Fruit fly (Drosophila melanogaster) whole organism, prepupa: ENCODE results near the gene PGRP-LA.

Experiments used
- Blimp-1 ChIP-seq: fragments of 200-800 bp; sonication (Bioruptor generic); optimal IDR thresholded peaks from 3 replicates; lab custom pipeline; 2017; ENCODE audit warnings: missing biosample characterization, missing genetic modification characterization, mild to moderate bottlenecking, moderate library complexity, missing genetic modification reagents
- CG10631 ChIP-seq: fragments of 200-800 bp; sonication (Bioruptor generic); optimal IDR thresholded peaks from 2 replicates; lab custom pipeline; 2016; ENCODE audit warnings: missing biosample characterization, missing genetic modification characterization
- CG10669 ChIP-seq: fragments of 200-800 bp; sonication (Bioruptor generic); optimal IDR thresholded peaks from 3 replicates; lab custom pipeline; 2018; ENCODE audit warnings: missing biosample characterization, mild to moderate bottlenecking, missing genetic modification characterization, moderate library complexity
- CG11294 ChIP-seq: fragments of 200-800 bp; sonication (Bioruptor generic); IDR thresholded peaks from 2 replicates; pipeline ENCODE4 v1.3.6; 2022; ENCODE audit warnings: missing biosample characterization, missing genetic modification characterization
- CG11762 ChIP-seq: fragments of 200-800 bp; sonication (Bioruptor generic); optimal IDR thresholded peaks from 3 replicates; lab custom pipeline; 2016; ENCODE audit warnings: missing biosample characterization, missing genetic modification characterization; ENCODE audit not compliant: insufficient read depth
- CG15336 ChIP-seq: fragments of 200-800 bp; sonication (Bioruptor generic); IDR thresholded peaks from 2 replicates; pipeline ENCODE4 v1.3.6; 2022; ENCODE audit warnings: missing biosample characterization, missing genetic modification characterization
- CG1621 ChIP-seq: fragments of 200-800 bp; sonication (Bioruptor generic); optimal IDR thresholded peaks from 3 replicates; lab custom pipeline; 2018; ENCODE audit warnings: missing biosample characterization, mild to moderate bottlenecking, missing genetic modification characterization
- CG3032 ChIP-seq: fragments of 200-800 bp; optimal IDR thresholded peaks from 2 replicates; lab custom pipeline; 2019; ENCODE audit warnings: missing biosample characterization, mild to moderate bottlenecking, missing genetic modification characterization, moderate library complexity
- CG31627 ChIP-seq: fragments of 200-800 bp; sonication (Bioruptor generic); optimal IDR thresholded peaks from 3 replicates; lab custom pipeline; 2016; ENCODE audit warnings: missing biosample characterization, missing genetic modification characterization
- CG32006 ChIP-seq: fragments of 200-800 bp; sonication (Bioruptor generic); optimal IDR thresholded peaks from 3 replicates; lab custom pipeline; 2017; ENCODE audit warnings: missing biosample characterization, mild to moderate bottlenecking, missing genetic modification characterization
- CG34406 ChIP-seq: fragments of 200-800 bp; sonication (Bioruptor generic); optimal IDR thresholded peaks from 3 replicates; lab custom pipeline; 2016; ENCODE audit warnings: missing biosample characterization, missing genetic modification characterization
- CG4318 ChIP-seq: fragments of 200-800 bp; sonication (Bioruptor generic); optimal IDR thresholded peaks from 3 replicates; lab custom pipeline; 2017; ENCODE audit warnings: missing biosample characterization, mild to moderate bottlenecking, missing genetic modification characterization
- CG6792 ChIP-seq: fragments of 200-800 bp; sonication (Bioruptor generic); optimal IDR thresholded peaks from 3 replicates; lab custom pipeline; 2016; ENCODE audit warnings: missing biosample characterization, missing genetic modification characterization
- CG6854 ChIP-seq: fragments of 200-800 bp; sonication (Bioruptor generic); optimal IDR thresholded peaks from 2 replicates; lab custom pipeline; 2017; ENCODE audit warnings: missing biosample characterization, mild to moderate bottlenecking, missing genetic modification characterization
- CG8119 ChIP-seq: fragments of 200-800 bp; sonication (Bioruptor generic); IDR thresholded peaks from 3 replicates; pipeline ENCODE4 v1.3.6; 2022; ENCODE audit warnings: missing biosample characterization, missing genetic modification characterization
- CG8319 ChIP-seq: fragments of 200-800 bp; sonication (Bioruptor generic); optimal IDR thresholded peaks from 3 replicates; lab custom pipeline; 2016; ENCODE audit warnings: missing biosample characterization, missing genetic modification characterization
- CG8632 ChIP-seq: fragments of 200-800 bp; sonication (Bioruptor generic); optimal IDR thresholded peaks from 3 replicates; lab custom pipeline; 2016; ENCODE audit warnings: missing biosample characterization, missing genetic modification characterization
- CG9139 ChIP-seq: fragments of 200-800 bp; sonication (Bioruptor generic); optimal IDR thresholded peaks from 3 replicates; lab custom pipeline; 2017; ENCODE audit warnings: missing biosample characterization, mild to moderate bottlenecking, missing genetic modification characterization
- Eip75B ChIP-seq: fragments of 200-800 bp; sonication (Bioruptor generic); optimal IDR thresholded peaks from 3 replicates; lab custom pipeline; 2016; ENCODE audit warnings: missing biosample characterization, missing genetic modification characterization
- Eip78C ChIP-seq: fragments of 200-800 bp; sonication (Bioruptor generic); peaks from one replicate; lab custom pipeline; 2016; ENCODE audit warnings: missing biosample characterization, missing genetic modification characterization
- Ets21C ChIP-seq: fragments of 200-800 bp; sonication (Bioruptor generic); optimal IDR thresholded peaks from 3 replicates; lab custom pipeline; 2016; ENCODE audit warnings: missing biosample characterization, missing genetic modification characterization
- Ets96B ChIP-seq: fragments of 200-800 bp; optimal IDR thresholded peaks from 2 replicates; lab custom pipeline; 2019; ENCODE audit warnings: missing biosample characterization, mild to moderate bottlenecking, missing genetic modification characterization, moderate library complexity
- Hr39 ChIP-seq: fragments of 200-800 bp; sonication (Bioruptor generic); optimal IDR thresholded peaks from 2 replicates; lab custom pipeline; 2016; ENCODE audit warnings: missing biosample characterization, missing genetic modification characterization
- Hr4 ChIP-seq: fragments of 200-800 bp; sonication (Bioruptor generic); optimal IDR thresholded peaks from 3 replicates; lab custom pipeline; 2016; ENCODE audit warnings: missing biosample characterization, missing genetic modification characterization
- Lpt ChIP-seq: fragments of 200-800 bp; sonication (Bioruptor generic); optimal IDR thresholded peaks from 3 replicates; lab custom pipeline; 2016; ENCODE audit warnings: missing biosample characterization, missing genetic modification characterization
- OdsH ChIP-seq: fragments of 200-800 bp; sonication (Bioruptor generic); optimal IDR thresholded peaks from 3 replicates; lab custom pipeline; 2016; ENCODE audit warnings: missing biosample characterization, missing genetic modification characterization
- Smox ChIP-seq: fragments of 200-800 bp; sonication (Bioruptor generic); optimal IDR thresholded peaks from 3 replicates; lab custom pipeline; 2016; ENCODE audit warnings: missing biosample characterization, missing genetic modification characterization
- Sox102F ChIP-seq: fragments of 200-800 bp; sonication (Bioruptor generic); optimal IDR thresholded peaks from 2 replicates; lab custom pipeline; 2016; ENCODE audit warnings: missing biosample characterization, mild to moderate bottlenecking, missing genetic modification characterization
- Sox14 ChIP-seq: fragments of 200-800 bp; sonication (Bioruptor generic); optimal IDR thresholded peaks from 3 replicates; lab custom pipeline; 2016; ENCODE audit warnings: missing biosample characterization, missing genetic modification characterization
- Sox15 ChIP-seq: fragments of 200-800 bp; sonication (Bioruptor generic); optimal IDR thresholded peaks from 3 replicates; lab custom pipeline; 2016; ENCODE audit warnings: missing biosample characterization, missing genetic modification characterization
- achi ChIP-seq: fragments of 200-800 bp; sonication (Bioruptor generic); optimal IDR thresholded peaks from 3 replicates; lab custom pipeline; 2016; ENCODE audit warnings: missing biosample characterization, missing genetic modification characterization
- cyc ChIP-seq: fragments of 200-800 bp; sonication (Bioruptor generic); optimal IDR thresholded peaks from 3 replicates; lab custom pipeline; 2016; ENCODE audit warnings: missing biosample characterization, missing genetic modification characterization
- dac ChIP-seq: fragments of 200-800 bp; sonication (Bioruptor generic); optimal IDR thresholded peaks from 2 replicates; lab custom pipeline; 2017; ENCODE audit warnings: missing biosample characterization, mild to moderate bottlenecking, missing genetic modification characterization
- dsx ChIP-seq: fragments of 200-800 bp; optimal IDR thresholded peaks from 3 replicates; lab custom pipeline; 2019; ENCODE audit warnings: missing biosample characterization, mild to moderate bottlenecking, missing genetic modification characterization, moderate library complexity; ENCODE audit not compliant: poor library complexity, severe bottlenecking
- eg ChIP-seq: fragments of 200-800 bp; sonication (Bioruptor generic); IDR thresholded peaks from 3 replicates; pipeline ENCODE4 v1.3.6; 2022; ENCODE audit warnings: missing biosample characterization, missing genetic modification characterization
- esn ChIP-seq: fragments of 200-800 bp; sonication (Bioruptor generic); optimal IDR thresholded peaks from 2 replicates; lab custom pipeline; 2016; ENCODE audit warnings: missing biosample characterization, mild to moderate bottlenecking, missing genetic modification characterization, moderate library complexity
- fd59A ChIP-seq: fragments of 200-800 bp; sonication (Bioruptor generic); optimal IDR thresholded peaks from 2 replicates; lab custom pipeline; 2017; ENCODE audit warnings: missing biosample characterization, mild to moderate bottlenecking, missing genetic modification characterization, missing genetic modification reagents
- fd85E ChIP-seq: fragments of 200-800 bp; sonication (Bioruptor generic); optimal IDR thresholded peaks from 3 replicates; lab custom pipeline; 2016; ENCODE audit warnings: missing biosample characterization, missing genetic modification characterization
- fkh ChIP-seq: fragments of 200-800 bp; sonication (Bioruptor generic); optimal IDR thresholded peaks from 3 replicates; lab custom pipeline; 2017; ENCODE audit warnings: missing biosample characterization, mild to moderate bottlenecking, missing genetic modification characterization, moderate library complexity
- lz ChIP-seq: fragments of 200-800 bp; sonication (Bioruptor generic); optimal IDR thresholded peaks from 3 replicates; lab custom pipeline; 2016; ENCODE audit warnings: missing biosample characterization, missing genetic modification characterization
- net ChIP-seq: fragments of 200-800 bp; sonication (Bioruptor generic); optimal IDR thresholded peaks from 3 replicates; lab custom pipeline; 2016; ENCODE audit warnings: missing biosample characterization, missing genetic modification characterization
- salr ChIP-seq, 2 experiments: fragments of 200-800 bp; sonication (Bioruptor generic); optimal IDR thresholded peaks; 3 replicates each; lab custom pipeline; 2016 to 2018; ENCODE audit warnings: missing biosample characterization in 2 of 2, missing genetic modification characterization in 2 of 2, mild to moderate bottlenecking in 1 of 2
- spab ChIP-seq: fragments of 200-800 bp; sonication (Bioruptor generic); optimal IDR thresholded peaks from 2 replicates; lab custom pipeline; 2017; ENCODE audit warnings: missing biosample characterization, mild to moderate bottlenecking, missing genetic modification characterization, missing genetic modification reagents
- ss ChIP-seq, 2 experiments: fragments of 200-800 bp; sonication (Bioruptor generic); optimal IDR thresholded peaks; 2 replicates in 1 of 2; 3 replicates in 1 of 2; lab custom pipeline; 2017 to 2018; ENCODE audit warnings: mild to moderate bottlenecking in 2 of 2, missing biosample characterization in 2 of 2, missing genetic modification characterization in 2 of 2, moderate library complexity in 1 of 2
- svp ChIP-seq: fragments of 200-800 bp; sonication (Bioruptor generic); peaks from one replicate; lab custom pipeline; 2016; ENCODE audit warnings: missing biosample characterization, missing genetic modification characterization
- topi ChIP-seq: fragments of 200-800 bp; sonication (Bioruptor generic); optimal IDR thresholded peaks from 3 replicates; lab custom pipeline; 2016; ENCODE audit warnings: missing biosample characterization, missing genetic modification characterization
- vri ChIP-seq: fragments of 200-800 bp; sonication (Bioruptor generic); optimal IDR thresholded peaks from 3 replicates; lab custom pipeline; 2016; ENCODE audit warnings: missing biosample characterization, mild to moderate bottlenecking, missing genetic modification characterization

The PGRP-LA gene

dm6 chr3L:9372278-9372975, 38.3 kb downstream of the PGRP-LA start, which contains the start of the genes Hsp67Bc, CG4456 and Hsp22:
Gene Hsp67Bc, minus strand, starts transcription at chr3L:9372497.
Gene CG4456, plus strand, starts transcription at chr3L:9372722.
Gene Hsp22, plus strand, starts transcription at chr3L:9372931.
- TF ChIP-seq esn (GFP tag; lab: Kevin White, UChicago), result no peak
- TF ChIP-seq dac, result no peak
- TF ChIP-seq Eip75B (GFP tag; lab: Kevin White, UChicago), result peak; percentile 13
- TF ChIP-seq CG32006 (GFP tag; lab: Kevin White, UChicago), result no peak
- TF ChIP-seq Hr4 (GFP tag; lab: Kevin White, UChicago), result no peak
- no peak for TF ChIP-seq Ets96B (tag; lab: Kevin White, UChicago)
- no peak for TF ChIP-seq CG3032
- TF ChIP-seq CG1621 (tag; lab: Kevin White, UChicago), result no peak
- no peak for TF ChIP-seq CG34406 (GFP tag; lab: Kevin White, UChicago)
- no peak for TF ChIP-seq CG10669 (GFP tag; lab: Kevin White, UChicago)
- TF ChIP-seq eg (GFP tag; lab: Robert Waterston, UW), result 0 out of 3 replicates have a peak, but pooled peaks have one; percentile 21
- no peak for TF ChIP-seq CG15336 (GFP tag; lab: Robert Waterston, UW)
- no peak for TF ChIP-seq CG9139 (GFP tag; lab: Kevin White, UChicago)
- TF ChIP-seq dsx (GFP tag; lab: Kevin White, UChicago), result peak; percentile 23
- no peak for TF ChIP-seq topi (GFP tag; lab: Kevin White, UChicago)
- TF ChIP-seq Eip78C (GFP tag; lab: Kevin White, UChicago), result peak; percentile 58
- peak; percentile 60 for TF ChIP-seq fkh (GFP tag; lab: Kevin White, UChicago)
- TF ChIP-seq CG4318 (GFP tag; lab: Kevin White, UChicago), result no peak
- TF ChIP-seq achi (GFP tag; lab: Kevin White, UChicago), result no peak
- TF ChIP-seq CG11762, result no peak
- TF ChIP-seq net (GFP tag; lab: Kevin White, UChicago), result no peak
- TF ChIP-seq Blimp-1, result no peak
- TF ChIP-seq CG31627, result no peak
- no peak for TF ChIP-seq cyc (GFP tag; lab: Kevin White, UChicago)
- no peak for TF ChIP-seq spab (GFP tag; lab: Kevin White, UChicago)
- peak; percentile 18 for TF ChIP-seq CG6854 (GFP tag; lab: Kevin White, UChicago)
- no peak for TF ChIP-seq OdsH
- no peak for TF ChIP-seq Sox15
- TF ChIP-seq svp, result peak; percentile 66
- TF ChIP-seq CG10631 (GFP tag; lab: Kevin White, UChicago), result no peak
- TF ChIP-seq fd85E (GFP tag; lab: Kevin White, UChicago), result no peak
- no peak for TF ChIP-seq CG8632 (GFP tag; lab: Kevin White, UChicago)
- TF ChIP-seq Lpt (GFP tag; lab: Kevin White, UChicago), result no peak
- no peak for TF ChIP-seq Smox (GFP tag; lab: Kevin White, UChicago)
- TF ChIP-seq vri (GFP tag; lab: Kevin White, UChicago), result no peak
- peak; percentile 50 to 53 for TF ChIP-seq ss (GFP tag; optimal IDR thresholded peaks at IDR 0.05; lab: Kevin White, UChicago)
- TF ChIP-seq Sox14 (GFP tag; lab: Kevin White, UChicago), result peak; percentile 36
- no peak for TF ChIP-seq Ets21C (GFP tag; lab: Kevin White, UChicago)
- no peak for TF ChIP-seq CG6792

DNA sequence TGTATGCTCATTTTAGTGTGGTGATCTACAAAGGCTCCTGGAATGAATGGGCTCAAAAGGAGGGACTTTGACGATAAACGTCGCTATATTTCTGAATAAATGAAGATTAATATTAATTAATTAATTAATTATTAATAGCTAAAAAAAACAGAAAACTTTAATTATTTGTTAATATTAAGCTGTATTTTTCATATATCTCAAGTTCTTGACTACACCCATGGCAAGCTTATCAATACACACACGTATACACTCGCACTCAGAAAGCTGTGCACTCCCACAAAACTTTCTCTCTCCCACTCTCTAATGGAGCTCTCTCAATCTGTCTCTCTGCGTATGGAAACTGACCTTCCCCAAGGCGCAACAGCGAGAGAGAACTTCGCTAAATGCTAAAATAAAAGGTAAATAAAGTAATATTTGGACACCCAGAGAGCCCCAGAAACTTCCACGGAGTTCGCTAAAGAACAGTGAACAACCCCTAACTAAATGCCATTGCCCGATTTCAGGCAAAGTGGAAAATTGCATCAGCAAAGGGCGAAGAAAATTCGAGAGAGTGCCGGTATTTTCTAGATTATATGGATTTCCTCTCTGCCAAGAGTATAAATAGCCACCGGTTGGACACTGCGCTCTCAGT, 39.4 kb downstream of the PGRP-LA start:
- TF ChIP-seq salr (GFP tag; optimal IDR thresholded peaks at IDR 0.05; lab: Kevin White, UChicago) (peak; percentile 8 to 56), lz (GFP tag; lab: Kevin White, UChicago) (peak; percentile 69), CG11294 (GFP tag; lab: Robert Waterston, UW) (peak; percentile 73), fkh (GFP tag; lab: Kevin White, UChicago) (peak; percentile 20), CG8319 (GFP tag; lab: Kevin White, UChicago) (peak; percentile 46), achi (GFP tag; lab: Kevin White, UChicago) (peak; percentile 83), Hr39 (GFP tag; lab: Kevin White, UChicago) (peak; percentile 36), CG34406 (GFP tag; lab: Kevin White, UChicago) (peak; percentile 79), Eip75B (GFP tag; lab: Kevin White, UChicago) (peak; percentile 73), Ets96B (tag; lab: Kevin White, UChicago) (peak; percentile 69), CG10669 (GFP tag; lab: Kevin White, UChicago) (peak; percentile 69), dsx (GFP tag; lab: Kevin White, UChicago) (no peak), CG8119 (peak; percentile 91), cyc (GFP tag; lab: Kevin White, UChicago) (peak; percentile 68), CG4318 (GFP tag; lab: Kevin White, UChicago) (peak; percentile 73), fd59A (peak; percentile 50), Ets21C (GFP tag; lab: Kevin White, UChicago) (peak; percentile 4), Hr4 (GFP tag; lab: Kevin White, UChicago) (peak; percentile 84), Sox102F (GFP tag; lab: Kevin White, UChicago) (peak; percentile 65)
